Worm (Caenorhabditis elegans) whole organism, young adult: ENCODE data around the gene srx-42.

ENCODE experiments used
- him-1 ChIP-seq: sonication (generic microtip); optimal IDR thresholded peaks from 2 replicates; lab custom pipeline; 2016; ENCODE audit warnings: missing genotype, missing genetic modification reagents, missing genetic modification characterization, missing compliant biosample characterization
- hmg-1.2 ChIP-seq: fragments of 200-800 bp; sonication (Bioruptor generic); IDR thresholded peaks from 2 replicates; pipeline ENCODE4 v1.3.6; 2022; ENCODE audit warnings: missing genetic modification reagents, missing genetic modification characterization, missing compliant biosample characterization
- hrde-1 ChIP-seq: sonication (generic microtip); optimal IDR thresholded peaks from 2 replicates; lab custom pipeline; 2016; ENCODE audit warnings: missing genetic modification characterization, mild to moderate bottlenecking, missing compliant biosample characterization, moderate library complexity, missing genotype, missing genetic modification reagents, borderline replicate concordance
- mes-4 ChIP-seq: sonication (generic microtip); optimal IDR thresholded peaks from 2 replicates; lab custom pipeline; 2016; ENCODE audit warnings: missing genotype, missing genetic modification characterization, missing compliant biosample characterization
- pha-4 ChIP-seq: fragments of 150-350 bp; sonication (generic microtip); optimal IDR thresholded peaks from 2 replicates; lab custom pipeline; 2014; ENCODE audit warnings: missing biosample characterization, missing genetic modification reagents, missing genetic modification characterization
- snpc-4 ChIP-seq, 5 experiments: fragments of 150-350 bp in 1 of 5; sonication (generic microtip) in 4 of 5; optimal IDR thresholded peaks; 2 replicates each; lab custom pipeline; 2014 to 2018; ENCODE audit warnings: missing genetic modification characterization in 5 of 5, missing biosample characterization in 3 of 5, antibody characterized with exemption in 2 of 5, mild to moderate bottlenecking in 2 of 5, missing compliant biosample characterization in 2 of 5, missing genotype in 2 of 5, moderate library complexity in 2 of 5, missing genetic modification reagents in 1 of 5
- unc-130 ChIP-seq: sonication (generic microtip); optimal IDR thresholded peaks from 2 replicates; lab custom pipeline; 2016; ENCODE audit warnings: missing genetic modification reagents, missing genetic modification characterization, missing compliant biosample characterization
- ztf-22 ChIP-seq: fragments of 200-800 bp; sonication (Bioruptor generic); optimal IDR thresholded peaks from 2 replicates; lab custom pipeline; 2018; ENCODE audit warnings: mild to moderate bottlenecking, missing genetic modification characterization, moderate library complexity, missing compliant biosample characterization

ce11 chrV:13920730-13921129 is at the start of gene srx-42:
- TF ChIP-seq hrde-1, result no peak
- TF ChIP-seq ztf-22 (GFP tag; lab: Kevin White, UChicago), result no peak
- TF ChIP-seq hmg-1.2 (GFP tag; lab: Robert Waterston, UW), result no peak
- no peak for TF ChIP-seq snpc-4 (GFP tag; optimal IDR thresholded peaks at IDR 0.05; lab: Kevin White, UChicago)
- TF ChIP-seq snpc-4 (tag; optimal IDR thresholded peaks at IDR 0.05; lab: Kevin White, UChicago), result no peak
- no peak for TF ChIP-seq unc-130
- TF ChIP-seq pha-4, result no peak
- no peak for TF ChIP-seq mes-4
- TF ChIP-seq him-1 (tag; lab: Kevin White, UChicago), result no peak
